Fruit fly (Drosophila melanogaster) whole organism, wandering third instar larva: ENCODE measurements around the gene CG6144.

Experiments
- Abd-B ChIP-seq: fragments of >200 bp; optimal IDR thresholded peaks from 2 replicates; lab custom pipeline; 2017; ENCODE audit warnings: missing biosample characterization, missing genetic modification characterization
- CG32264 ChIP-seq: fragments of 200-800 bp; sonication (Bioruptor generic); optimal IDR thresholded peaks from 2 replicates; lab custom pipeline; 2016; ENCODE audit warnings: missing biosample characterization, missing genetic modification characterization
- CG9705 ChIP-seq: fragments of 200-800 bp; sonication (Bioruptor generic); optimal IDR thresholded peaks from 2 replicates; lab custom pipeline; 2018; ENCODE audit warnings: missing biosample characterization, mild to moderate bottlenecking, missing genetic modification characterization
- CrebA ChIP-seq: fragments of 200-800 bp; sonication (Bioruptor generic); optimal IDR thresholded peaks from 2 replicates; lab custom pipeline; 2016; ENCODE audit warnings: missing biosample characterization, mild to moderate bottlenecking, missing genetic modification characterization, borderline replicate concordance
- Dfd ChIP-seq: fragments of >200 bp; optimal IDR thresholded peaks from 2 replicates; lab custom pipeline; 2017; ENCODE audit warnings: missing biosample characterization, missing genetic modification characterization
- Dif ChIP-seq: fragments of 200-275, 200-300 bp; sonication (Bioruptor generic); optimal IDR thresholded peaks from 2 replicates; lab custom pipeline; 2018; ENCODE audit warnings: missing biosample characterization, missing genetic modification characterization; ENCODE audit not compliant: partially characterized antibody
- GATAd ChIP-seq: sonication (Bioruptor generic); optimal IDR thresholded peaks from 2 replicates; lab custom pipeline; 2016; ENCODE audit warnings: missing biosample characterization, missing genetic modification characterization
- HLH106 ChIP-seq: fragments of 200-800 bp; optimal IDR thresholded peaks from 3 replicates; lab custom pipeline; 2019; ENCODE audit warnings: missing biosample characterization, mild to moderate bottlenecking, missing genetic modification characterization, moderate library complexity
- Hnf4 ChIP-seq: fragments of 200-800 bp; sonication (Bioruptor generic); optimal IDR thresholded peaks from 2 replicates; lab custom pipeline; 2016; ENCODE audit warnings: missing biosample characterization, mild to moderate bottlenecking, missing genetic modification characterization
- Hr78 ChIP-seq: fragments of >200 bp; optimal IDR thresholded peaks from 2 replicates; lab custom pipeline; 2017; ENCODE audit warnings: missing biosample characterization, missing genetic modification characterization
- Hr83 ChIP-seq: fragments of 200-300 bp; sonication (Bioruptor generic); optimal IDR thresholded peaks from 2 replicates; lab custom pipeline; 2016; ENCODE audit warnings: missing biosample characterization, mild to moderate bottlenecking, missing genetic modification characterization, moderate library complexity; ENCODE audit not compliant: poor library complexity, severe bottlenecking
- Jra ChIP-seq: sonication (Bioruptor generic); optimal IDR thresholded peaks from 2 replicates; lab custom pipeline; 2016; ENCODE audit warnings: missing biosample characterization, missing genetic modification characterization
- Mio ChIP-seq: sonication (Bioruptor generic); optimal IDR thresholded peaks from 2 replicates; lab custom pipeline; 2016; ENCODE audit warnings: missing biosample characterization, missing genetic modification characterization
- Myc ChIP-seq: fragments of >200 bp; optimal IDR thresholded peaks from 2 replicates; lab custom pipeline; 2017
- N ChIP-seq: fragments of >200 bp; optimal IDR thresholded peaks from 2 replicates; lab custom pipeline; 2018; ENCODE audit warnings: missing biosample characterization, missing external identifiers, missing genetic modification characterization
- OdsH ChIP-seq: fragments of 200-800 bp; sonication (Bioruptor generic); optimal IDR thresholded peaks from 2 replicates; lab custom pipeline; 2016; ENCODE audit warnings: missing biosample characterization, mild to moderate bottlenecking, missing genetic modification characterization
- Rel ChIP-seq, 2 experiments: fragments of 200-800 bp; sonication (Bioruptor generic) in 1 of 2; optimal IDR thresholded peaks; 2 replicates in 1 of 2; 3 replicates in 1 of 2; lab custom pipeline; 2016 to 2019; ENCODE audit warnings: mild to moderate bottlenecking in 2 of 2, missing biosample characterization in 2 of 2, missing genetic modification characterization in 2 of 2, moderate library complexity in 1 of 2
- Sp1 ChIP-seq: fragments of 200-800 bp; sonication (Bioruptor generic); optimal IDR thresholded peaks from 3 replicates; lab custom pipeline; 2019; ENCODE audit warnings: missing biosample characterization, mild to moderate bottlenecking, missing genetic modification characterization, moderate library complexity
- Vsx2 ChIP-seq: fragments of 200-300, 225-300 bp; sonication (Bioruptor generic); optimal IDR thresholded peaks from 2 replicates; lab custom pipeline; 2018; ENCODE audit warnings: missing biosample characterization, missing genetic modification characterization; ENCODE audit not compliant: partially characterized antibody
- br ChIP-seq: fragments of 200-800 bp; sonication (Bioruptor generic); optimal IDR thresholded peaks from 2 replicates; lab custom pipeline; 2016; ENCODE audit warnings: missing biosample characterization, missing genetic modification characterization
- brk ChIP-seq: fragments of 200-800 bp; sonication (Bioruptor generic); optimal IDR thresholded peaks from 2 replicates; lab custom pipeline; 2016; ENCODE audit warnings: missing biosample characterization, mild to moderate bottlenecking, missing genetic modification characterization
- dl ChIP-seq, 2 experiments: fragments of 175-275, 200-275 bp in 1 of 2; fragments of 200-275 bp in 1 of 2; sonication (Bioruptor generic); optimal IDR thresholded peaks; lab custom pipeline; 2018; ENCODE audit warnings: mild to moderate bottlenecking in 2 of 2, missing biosample characterization in 2 of 2, missing genetic modification characterization in 2 of 2, moderate library complexity in 2 of 2; ENCODE audit not compliant: partially characterized antibody in 2 of 2, insufficient read depth in 1 of 2
- dmrt93B ChIP-seq: fragments of 200-800 bp; sonication (Bioruptor generic); optimal IDR thresholded peaks from 2 replicates; lab custom pipeline; 2018; ENCODE audit warnings: missing biosample characterization, mild to moderate bottlenecking, missing genetic modification characterization
- dsf ChIP-seq: sonication (Bioruptor generic); optimal IDR thresholded peaks from 2 replicates; lab custom pipeline; 2016; ENCODE audit warnings: missing biosample characterization, missing genetic modification characterization, borderline replicate concordance
- ey ChIP-seq: fragments of 200-800 bp; sonication (Bioruptor generic); optimal IDR thresholded peaks from 2 replicates; lab custom pipeline; 2016; ENCODE audit warnings: missing biosample characterization, missing genetic modification characterization
- foxo ChIP-seq, 2 experiments: fragments of 200-800 bp; sonication (Bioruptor generic); optimal IDR thresholded peaks; 2 replicates in 1 of 2; 3 replicates in 1 of 2; lab custom pipeline; 2016 to 2017; ENCODE audit warnings: missing biosample characterization in 2 of 2, missing genetic modification characterization in 2 of 2
- fru ChIP-seq: fragments of 200-800 bp; sonication (Bioruptor generic); optimal IDR thresholded peaks from 3 replicates; lab custom pipeline; 2016; ENCODE audit warnings: missing biosample characterization, mild to moderate bottlenecking, missing genetic modification characterization
- h ChIP-seq: fragments of 200-800 bp; sonication (Bioruptor generic); optimal IDR thresholded peaks from 3 replicates; lab custom pipeline; 2016; ENCODE audit warnings: missing biosample characterization, mild to moderate bottlenecking, missing genetic modification characterization
- jim ChIP-seq: fragments of 175-275, 200-325 bp; sonication (Bioruptor generic); optimal IDR thresholded peaks from 2 replicates; lab custom pipeline; 2016; ENCODE audit warnings: missing biosample characterization, mild to moderate bottlenecking, missing genetic modification characterization
- lola ChIP-seq: fragments of >200 bp; optimal IDR thresholded peaks from 2 replicates; lab custom pipeline; 2017; ENCODE audit warnings: missing biosample characterization, missing genetic modification characterization
- pan ChIP-seq: fragments of >200 bp; optimal IDR thresholded peaks from 2 replicates; lab custom pipeline; 2017
- psq ChIP-seq: fragments of 200-800 bp; sonication (Bioruptor generic); optimal IDR thresholded peaks from 3 replicates; lab custom pipeline; 2017; ENCODE audit warnings: missing biosample characterization, mild to moderate bottlenecking, missing genetic modification characterization, moderate library complexity
- rgr ChIP-seq: fragments of 200-800 bp; sonication (Bioruptor generic); optimal IDR thresholded peaks from 3 replicates; lab custom pipeline; 2016; ENCODE audit warnings: missing biosample characterization, mild to moderate bottlenecking, missing genetic modification characterization
- sage ChIP-seq: fragments of 200-800 bp; sonication (Bioruptor generic); optimal IDR thresholded peaks from 2 replicates; lab custom pipeline; 2016; ENCODE audit warnings: missing biosample characterization, mild to moderate bottlenecking, missing genetic modification characterization
- sv ChIP-seq: fragments of 200-800 bp; sonication (Bioruptor generic); optimal IDR thresholded peaks from 3 replicates; lab custom pipeline; 2016; ENCODE audit warnings: missing biosample characterization, missing genetic modification characterization
- tai ChIP-seq: sonication (Bioruptor generic); optimal IDR thresholded peaks from 2 replicates; lab custom pipeline; 2016; ENCODE audit warnings: missing biosample characterization, missing genetic modification characterization
- usp ChIP-seq: fragments of >200 bp; optimal IDR thresholded peaks from 2 replicates; lab custom pipeline; 2017; ENCODE audit warnings: missing biosample characterization, missing genetic modification characterization
- woc ChIP-seq: sonication (Bioruptor generic); optimal IDR thresholded peaks from 2 replicates; lab custom pipeline; 2016; ENCODE audit warnings: missing biosample characterization, mild to moderate bottlenecking, missing genetic modification characterization

Gene CG6144

DNA sequence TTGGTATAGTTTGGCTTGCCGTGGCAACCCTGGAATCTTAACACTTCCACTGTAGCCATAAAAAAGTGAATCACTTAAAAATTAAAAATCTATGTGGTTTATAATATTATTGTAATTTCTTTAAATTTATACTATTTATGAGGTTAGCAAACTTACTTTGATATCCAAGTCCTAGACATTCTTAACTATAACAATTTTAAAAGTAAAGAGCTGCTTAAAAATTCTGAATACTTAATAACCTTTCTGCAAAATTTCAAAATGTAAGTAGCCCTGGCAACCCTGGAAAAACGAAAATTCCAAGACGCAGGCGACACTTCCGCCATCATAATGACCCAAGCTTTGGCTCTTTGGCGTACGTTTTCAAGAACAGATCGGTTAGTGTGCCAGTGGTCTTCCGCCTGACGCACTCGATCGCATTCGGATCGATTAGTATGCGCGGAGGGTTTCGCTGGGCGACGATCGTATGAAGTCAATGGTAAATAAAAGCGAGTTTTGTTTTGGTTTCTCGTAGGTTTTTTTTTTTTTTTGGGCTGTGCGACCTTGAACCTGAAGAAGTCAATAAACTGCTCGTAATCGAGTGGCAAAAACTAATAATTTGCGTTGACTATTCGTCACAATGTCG is 27.2 kb downstream of the CG6144 start:
- TF ChIP-seq Mio (GFP tag; lab: Kevin White, UChicago) (no peak), psq (GFP tag; lab: Kevin White, UChicago) (no peak), Dif (no peak), GATAd (GFP tag; lab: Kevin White, UChicago) (no peak), Hr78 (GFP tag; lab: Kevin White, UChicago) (no peak), Sp1 (GFP tag; lab: Kevin White, UChicago) (no peak), Jra (GFP tag; lab: Kevin White, UChicago) (no peak), dl (GFP tag; optimal IDR thresholded peaks at IDR 0.05; lab: Kevin White, UChicago; ENCODE audit: insufficient read depth in 1 of 2, partially characterized antibody in 2 of 2) (no peak), Hnf4 (GFP tag; lab: Kevin White, UChicago) (no peak), usp (no peak), sage (no peak), tai (no peak), lola (no peak), Vsx2 (GFP tag; lab: Kevin White, UChicago) (no peak), CG32264 (no peak), h (GFP tag; lab: Kevin White, UChicago) (no peak), woc (GFP tag; lab: Kevin White, UChicago) (no peak), dsf (GFP tag; lab: Kevin White, UChicago) (no peak), CG9705 (GFP tag; lab: Kevin White, UChicago) (no peak), ey (GFP tag; lab: Kevin White, UChicago) (no peak)

dm6 chr2L:10516470-10517048 is 28.1 kb downstream of the CG6144 start:
- TF ChIP-seq Vsx2 (GFP tag; lab: Kevin White, UChicago) = no peak
- no peak for TF ChIP-seq Jra (GFP tag; lab: Kevin White, UChicago)
- no peak for TF ChIP-seq dsf (GFP tag; lab: Kevin White, UChicago)
- peak; percentile 34 for TF ChIP-seq ey (GFP tag; lab: Kevin White, UChicago)
- TF ChIP-seq Hr78 (GFP tag; lab: Kevin White, UChicago) = no peak
- no peak for TF ChIP-seq brk
- peak; percentile 12 for TF ChIP-seq Hr83
- no peak for TF ChIP-seq jim
- no peak for TF ChIP-seq tai
- no peak for TF ChIP-seq CG32264
- TF ChIP-seq br (GFP tag; lab: Kevin White, UChicago) = peak; percentile 57
- TF ChIP-seq OdsH = no peak
- TF ChIP-seq Sp1 (GFP tag; lab: Kevin White, UChicago) = peak; percentile 50
- TF ChIP-seq woc (GFP tag; lab: Kevin White, UChicago) = peak; percentile 38
- no peak for TF ChIP-seq Rel (GFP tag; optimal IDR thresholded peaks at IDR 0.05; lab: Kevin White, UChicago)
- TF ChIP-seq Rel (tag; optimal IDR thresholded peaks at IDR 0.05; lab: Kevin White, UChicago) = peak; percentile 82
- TF ChIP-seq sage = no peak
- no peak for TF ChIP-seq Dif
- TF ChIP-seq CrebA (GFP tag; lab: Kevin White, UChicago) = no peak
- TF ChIP-seq GATAd (GFP tag; lab: Kevin White, UChicago) = no peak
- TF ChIP-seq Dfd (GFP tag; lab: Kevin White, UChicago) = no peak
- TF ChIP-seq N = no peak
- TF ChIP-seq Abd-B (GFP tag; lab: Kevin White, UChicago) = no peak
- TF ChIP-seq Hnf4 (GFP tag; lab: Kevin White, UChicago) = peak; percentile 60
- TF ChIP-seq Myc = no peak
- peak; percentile 66 for TF ChIP-seq h (GFP tag; lab: Kevin White, UChicago)
- TF ChIP-seq dl (GFP tag; optimal IDR thresholded peaks at IDR 0.05; lab: Kevin White, UChicago; ENCODE audit: insufficient read depth in 1 of 2, partially characterized antibody in 2 of 2) = no peak
- peak; percentile 44 for TF ChIP-seq rgr (GFP tag; lab: Kevin White, UChicago)
- no peak for TF ChIP-seq Mio (GFP tag; lab: Kevin White, UChicago)
- TF ChIP-seq fru (GFP tag; lab: Kevin White, UChicago) = peak; percentile 76
- no peak for TF ChIP-seq usp
- peak; percentile 19 for TF ChIP-seq psq (GFP tag; lab: Kevin White, UChicago)
- no peak for TF ChIP-seq lola
- TF ChIP-seq sv (GFP tag; lab: Kevin White, UChicago) = no peak
- peak; percentile 53 for TF ChIP-seq HLH106 (tag; lab: Kevin White, UChicago)
- TF ChIP-seq CG9705 (GFP tag; lab: Kevin White, UChicago) = peak; percentile 32
- TF ChIP-seq foxo (GFP tag; optimal IDR thresholded peaks at IDR 0.05; lab: Kevin White, UChicago) = peak in 1 of 2 experiments; percentile 59
- TF ChIP-seq dmrt93B = no peak
- TF ChIP-seq pan = no peak
